Worm (Caenorhabditis elegans) whole organism, mixed stage, embryonic: ENCODE data around the gene F30B5.11.

Experiments
- M03D4.4 ChIP-seq: sonication (generic microtip); optimal IDR thresholded peaks from 2 replicates; lab custom pipeline; 2017; ENCODE audit warnings: mild to moderate bottlenecking, missing genetic modification characterization, missing compliant biosample characterization
- bed-3 ChIP-seq: fragments of 200-800 bp; sonication (Bioruptor generic); optimal IDR thresholded peaks from 3 replicates; lab custom pipeline; 2018; ENCODE audit warnings: mild to moderate bottlenecking, missing genetic modification characterization, moderate library complexity, missing compliant biosample characterization
- blmp-1 ChIP-seq: fragments of 150-350 bp; optimal IDR thresholded peaks from 2 replicates; lab custom pipeline; 2014; ENCODE audit warnings: missing biosample characterization, missing genetic modification characterization
- ceh-43 ChIP-seq: fragments of 200-800 bp; sonication (Bioruptor generic); optimal IDR thresholded peaks from 2 replicates; lab custom pipeline; 2018; ENCODE audit warnings: mild to moderate bottlenecking, missing genetic modification characterization, moderate library complexity, missing compliant biosample characterization
- ceh-83 ChIP-seq: fragments of 200-800 bp; sonication (Bioruptor generic); optimal IDR thresholded peaks from 2 replicates; lab custom pipeline; 2018; ENCODE audit warnings: mild to moderate bottlenecking, missing genetic modification characterization, missing compliant biosample characterization
- ces-1 ChIP-seq: fragments of 150-350 bp; optimal IDR thresholded peaks from 2 replicates; lab custom pipeline; 2014; ENCODE audit warnings: missing biosample characterization, missing genetic modification reagents, missing genetic modification characterization
- cnd-1 ChIP-seq: fragments of 200-800 bp; sonication (Bioruptor generic); optimal IDR thresholded peaks from 2 replicates; lab custom pipeline; 2018; ENCODE audit warnings: mild to moderate bottlenecking, missing genetic modification characterization, missing compliant biosample characterization
- drap-1 ChIP-seq: fragments of 200-800 bp; sonication (Bioruptor generic); optimal IDR thresholded peaks from 3 replicates; lab custom pipeline; 2018; ENCODE audit warnings: mild to moderate bottlenecking, missing genetic modification characterization, missing compliant biosample characterization
- elt-1 ChIP-seq: sonication (generic microtip); optimal IDR thresholded peaks from 2 replicates; lab custom pipeline; 2017; ENCODE audit warnings: missing genetic modification characterization, mild to moderate bottlenecking, missing compliant biosample characterization, antibody characterized with exemption, moderate library complexity, borderline replicate concordance; ENCODE audit not compliant: insufficient read depth
- elt-3 ChIP-seq: fragments of 150-350 bp; optimal IDR thresholded peaks from 2 replicates; lab custom pipeline; 2014; ENCODE audit warnings: missing biosample characterization, missing genetic modification characterization
- flh-1 ChIP-seq: fragments of 200-800 bp; sonication (Bioruptor generic); optimal IDR thresholded peaks from 2 replicates; lab custom pipeline; 2018; ENCODE audit warnings: mild to moderate bottlenecking, missing genetic modification characterization, moderate library complexity, missing compliant biosample characterization
- ham-2 ChIP-seq: fragments of 200-800 bp; sonication (Bioruptor generic); optimal IDR thresholded peaks from 2 replicates; lab custom pipeline; 2018; ENCODE audit warnings: mild to moderate bottlenecking, missing genetic modification characterization, missing compliant biosample characterization
- hlh-1 ChIP-seq: fragments of 150-350 bp; optimal IDR thresholded peaks from 2 replicates; lab custom pipeline; 2014; ENCODE audit warnings: missing biosample characterization, missing genetic modification reagents, missing genetic modification characterization
- lin-13 ChIP-seq: fragments of 150-350 bp; optimal IDR thresholded peaks from 2 replicates; lab custom pipeline; 2014; ENCODE audit warnings: missing biosample characterization, missing genetic modification characterization
- lin-32 ChIP-seq: fragments of 200-800 bp; sonication (Bioruptor generic); optimal IDR thresholded peaks from 2 replicates; lab custom pipeline; 2018; ENCODE audit warnings: mild to moderate bottlenecking, missing genetic modification characterization, missing compliant biosample characterization
- lsy-2 ChIP-seq: fragments of 150-350 bp; optimal IDR thresholded peaks from 2 replicates; lab custom pipeline; 2014; ENCODE audit warnings: missing biosample characterization, missing genetic modification characterization
- mab-5 ChIP-seq: fragments of 150-350 bp; optimal IDR thresholded peaks from 2 replicates; lab custom pipeline; 2014; ENCODE audit warnings: missing biosample characterization, missing genetic modification characterization
- mep-1 ChIP-seq: fragments of 150-350 bp; optimal IDR thresholded peaks from 2 replicates; lab custom pipeline; 2017; ENCODE audit warnings: missing biosample characterization, missing genetic modification reagents, missing genetic modification characterization, inconsistent platforms
- mls-2 ChIP-seq: sonication (generic microtip); optimal IDR thresholded peaks from 2 replicates; lab custom pipeline; 2016; ENCODE audit warnings: mild to moderate bottlenecking, missing genetic modification characterization, moderate library complexity, missing compliant biosample characterization
- nhr-12 ChIP-seq: fragments of 150-350 bp; optimal IDR thresholded peaks from 2 replicates; lab custom pipeline; 2014; ENCODE audit warnings: missing biosample characterization, missing genetic modification characterization
- nhr-2 ChIP-seq: fragments of 150-350 bp; optimal IDR thresholded peaks from 2 replicates; lab custom pipeline; 2014; ENCODE audit warnings: missing biosample characterization, missing genetic modification characterization
- nhr-237 ChIP-seq: fragments of 150-350 bp; optimal IDR thresholded peaks from 2 replicates; lab custom pipeline; 2014; ENCODE audit warnings: missing biosample characterization, missing genetic modification characterization
- nhr-28 ChIP-seq: fragments of 150-350 bp; optimal IDR thresholded peaks from 2 replicates; lab custom pipeline; 2014; ENCODE audit warnings: missing biosample characterization, missing genetic modification characterization
- nhr-76 ChIP-seq: sonication (generic microtip); optimal IDR thresholded peaks from 2 replicates; lab custom pipeline; 2017; ENCODE audit warnings: missing biosample characterization, missing genetic modification characterization
- pha-4 ChIP-seq: fragments of 150-350 bp; optimal IDR thresholded peaks from 2 replicates; lab custom pipeline; 2018; ENCODE audit warnings: missing biosample characterization, missing genetic modification reagents, missing genetic modification characterization
- sem-2 ChIP-seq: fragments of 200-800 bp; sonication (Bioruptor generic); optimal IDR thresholded peaks from 2 replicates; lab custom pipeline; 2018; ENCODE audit warnings: mild to moderate bottlenecking, missing genetic modification characterization, missing compliant biosample characterization
- snpc-4 ChIP-seq: fragments of 150-350 bp; optimal IDR thresholded peaks from 2 replicates; lab custom pipeline; 2014; ENCODE audit warnings: missing biosample characterization, missing genetic modification characterization
- sptf-1 ChIP-seq: sonication (generic microtip); optimal IDR thresholded peaks from 2 replicates; lab custom pipeline; 2017; ENCODE audit warnings: mild to moderate bottlenecking, missing genetic modification characterization, moderate library complexity, missing compliant biosample characterization
- tbx-8 ChIP-seq: fragments of 200-800 bp; sonication (Bioruptor generic); optimal IDR thresholded peaks from 2 replicates; lab custom pipeline; 2018; ENCODE audit warnings: mild to moderate bottlenecking, missing genetic modification characterization, moderate library complexity, missing compliant biosample characterization
- unc-39 ChIP-seq: fragments of 150-350 bp; optimal IDR thresholded peaks from 2 replicates; lab custom pipeline; 2014; ENCODE audit warnings: missing biosample characterization, missing genetic modification characterization
- unc-62 ChIP-seq: fragments of 150-350 bp; optimal IDR thresholded peaks from 2 replicates; lab custom pipeline; 2014; ENCODE audit warnings: missing biosample characterization, missing genetic modification reagents, missing genetic modification characterization
- zip-8 ChIP-seq: fragments of 150-350 bp; optimal IDR thresholded peaks from 2 replicates; lab custom pipeline; 2014; ENCODE audit warnings: missing biosample characterization, missing genetic modification characterization
- ztf-11 ChIP-seq: fragments of 150-350 bp; optimal IDR thresholded peaks from 2 replicates; lab custom pipeline; 2014; ENCODE audit warnings: missing biosample characterization, missing genetic modification characterization

Gene F30B5.11

ce11 chrIV:4227917-4228316 is 8.0 kb upstream of the F30B5.11 start, which contains the start of gene srbc-70:
Gene srbc-70, minus strand, starts transcription at chrIV:4228017.
- no peak for TF ChIP-seq elt-1 (tag; lab: Kevin White, UChicago)
- TF ChIP-seq ceh-83 (GFP tag; lab: Kevin White, UChicago): no peak
- no peak for TF ChIP-seq snpc-4 (tag; lab: Kevin White, UChicago)
- TF ChIP-seq flh-1 (GFP tag; lab: Kevin White, UChicago): no peak
- TF ChIP-seq lsy-2: no peak
- TF ChIP-seq nhr-28 (tag; lab: Kevin White, UChicago): no peak
- TF ChIP-seq nhr-12 (tag; lab: Kevin White, UChicago): no peak
- no peak for TF ChIP-seq ztf-11 (tag; lab: Kevin White, UChicago)
- TF ChIP-seq, all 35 proteins: peak for 0

- no peak for TF ChIP-seq tbx-8 (GFP tag; lab: Kevin White, UChicago)
- TF ChIP-seq ham-2 (GFP tag; lab: Kevin White, UChicago): no peak
- TF ChIP-seq unc-62 (GFP tag; lab: Kevin White, UChicago): no peak
- TF ChIP-seq nhr-76 (tag; lab: Kevin White, UChicago): no peak
- no peak for TF ChIP-seq nhr-28 (tag; lab: Kevin White, UChicago)
- no peak for TF ChIP-seq elt-3 (tag; lab: Kevin White, UChicago)
- TF ChIP-seq nhr-2 (tag; lab: Kevin White, UChicago): no peak
- TF ChIP-seq nhr-237 (tag; lab: Kevin White, UChicago): no peak
- no peak for TF ChIP-seq mep-1 (tag; lab: Kevin White, UChicago)
- no peak for TF ChIP-seq unc-39 (tag; lab: Kevin White, UChicago)
- TF ChIP-seq nhr-12 (tag; lab: Kevin White, UChicago): no peak
- no peak for TF ChIP-seq lsy-2
- TF ChIP-seq sem-2 (GFP tag; lab: Kevin White, UChicago): no peak
- no peak for TF ChIP-seq elt-1 (tag; lab: Kevin White, UChicago)
- TF ChIP-seq drap-1 (GFP tag; lab: Kevin White, UChicago): no peak
- no peak for TF ChIP-seq hlh-1 (tag; lab: Kevin White, UChicago)
- TF ChIP-seq snpc-4 (tag; lab: Kevin White, UChicago): no peak
- no peak for TF ChIP-seq lin-13 (tag; lab: Kevin White, UChicago)
Measured at ce11 chrIV:4225851-4226250, 6.0 kb upstream of the F30B5.11 start, which contains the start of gene srbc-71. Gene srbc-71, minus strand, starts transcription at chrIV:4225951.

DNA sequence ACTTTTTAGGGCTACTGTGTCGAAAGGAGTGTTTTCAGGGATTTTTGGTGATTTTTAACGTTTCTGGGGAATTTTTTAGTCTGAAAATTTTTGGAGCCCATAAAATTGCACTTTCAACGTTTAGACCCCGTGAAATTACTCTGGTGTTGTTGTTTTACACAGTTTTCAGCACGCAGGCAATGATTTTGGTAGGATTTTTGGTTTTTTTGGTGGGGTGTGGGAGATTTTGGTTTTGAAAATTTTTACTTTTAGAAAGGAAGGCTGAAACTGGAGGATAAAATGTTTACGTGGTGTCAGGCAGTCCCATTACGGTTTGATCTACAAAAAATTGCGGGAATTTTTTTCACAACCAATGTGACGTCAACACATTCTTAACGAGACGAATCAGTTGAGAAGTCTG is 1.6 kb downstream of the F30B5.11 start:
- TF ChIP-seq sptf-1 (tag; lab: Kevin White, UChicago): no peak
- no peak for TF ChIP-seq tbx-8 (GFP tag; lab: Kevin White, UChicago)
- TF ChIP-seq nhr-28 (tag; lab: Kevin White, UChicago): no peak
- TF ChIP-seq M03D4.4 (tag; lab: Kevin White, UChicago): no peak
- no peak for TF ChIP-seq nhr-237 (tag; lab: Kevin White, UChicago)
- TF ChIP-seq elt-3 (tag; lab: Kevin White, UChicago): no peak
- TF ChIP-seq lin-13 (tag; lab: Kevin White, UChicago): no peak
- TF ChIP-seq zip-8 (tag; lab: Kevin White, UChicago): no peak
- no peak for TF ChIP-seq cnd-1 (tag; lab: Kevin White, UChicago)
- TF ChIP-seq ceh-83 (GFP tag; lab: Kevin White, UChicago): no peak
- TF ChIP-seq flh-1 (GFP tag; lab: Kevin White, UChicago): no peak
- no peak for TF ChIP-seq ham-2 (GFP tag; lab: Kevin White, UChicago)
- no peak for TF ChIP-seq ztf-11 (tag; lab: Kevin White, UChicago)
- no peak for TF ChIP-seq mep-1 (tag; lab: Kevin White, UChicago)

- TF ChIP-seq mls-2 (tag; lab: Kevin White, UChicago) (no peak), ceh-83 (GFP tag; lab: Kevin White, UChicago) (no peak), sem-2 (GFP tag; lab: Kevin White, UChicago) (no peak), nhr-28 (tag; lab: Kevin White, UChicago) (no peak), hlh-1 (tag; lab: Kevin White, UChicago) (no peak), lin-32 (GFP tag; lab: Kevin White, UChicago) (no peak), cnd-1 (tag; lab: Kevin White, UChicago) (no peak), pha-4 (no peak), unc-62 (GFP tag; lab: Kevin White, UChicago) (no peak), blmp-1 (tag; lab: Kevin White, UChicago) (no peak), ham-2 (GFP tag; lab: Kevin White, UChicago) (no peak), ces-1 (no peak), mab-5 (tag; lab: Kevin White, UChicago) (no peak), sptf-1 (tag; lab: Kevin White, UChicago) (no peak), ceh-43 (GFP tag; lab: Kevin White, UChicago) (no peak), lsy-2 (no peak), drap-1 (GFP tag; lab: Kevin White, UChicago) (no peak), bed-3 (GFP tag; lab: Kevin White, UChicago) (no peak), nhr-2 (tag; lab: Kevin White, UChicago) (no peak)
Measured at ce11 chrIV:4216099-4216894, 3.6 kb downstream of the F30B5.11 start.
